Worm (Caenorhabditis elegans) whole organism, L4 larva: Measurements from ENCODE around the gene R07B7.6.
A peak's percentile ranks its signal among the peaks of the same experiment; 100 is the strongest.

Source experiments
- D1046.2 ChIP-seq: fragments of 200-800 bp; sonication (Bioruptor generic); IDR thresholded peaks from 2 replicates; pipeline ENCODE4 v1.3.6; 2022; ENCODE audit warnings: missing genetic modification characterization, missing compliant biosample characterization
- F26F4.8 ChIP-seq: fragments of 200-800 bp; sonication (Bioruptor generic); conservative IDR thresholded peaks from 2 replicates; pipeline ENCODE4 v1.3.6; 2022; ENCODE audit warnings: missing genetic modification characterization, missing compliant biosample characterization
- F44E2.7 ChIP-seq: fragments of 200-800 bp; sonication (Bioruptor generic); IDR thresholded peaks from 2 replicates; pipeline ENCODE4 v2.1.2; 2022; ENCODE audit warnings: missing genetic modification characterization, missing compliant biosample characterization
- T20F7.1 ChIP-seq: fragments of 200-800 bp; sonication (Bioruptor generic); optimal IDR thresholded peaks from 2 replicates; lab custom pipeline; 2018; ENCODE audit warnings: mild to moderate bottlenecking, missing genetic modification characterization, missing compliant biosample characterization
- Y48G9A.11 ChIP-seq: fragments of 200-800 bp; sonication (Bioruptor generic); IDR thresholded peaks from 2 replicates; pipeline ENCODE4 v1.3.6; 2022; ENCODE audit warnings: missing genetic modification reagents, missing genetic modification characterization, missing compliant biosample characterization
- ZK337.2 ChIP-seq: fragments of 200-800 bp; sonication (Bioruptor generic); IDR thresholded peaks from 2 replicates; pipeline ENCODE4 v1.3.6; 2022; ENCODE audit warnings: missing genetic modification reagents, missing genetic modification characterization, missing compliant biosample characterization
- ZK546.5 ChIP-seq, 2 experiments: sonication (generic microtip); optimal IDR thresholded peaks; 2 replicates each; lab custom pipeline; 2017; ENCODE audit warnings: missing biosample characterization in 2 of 2, missing genetic modification characterization in 2 of 2
- ama-1 ChIP-seq: fragments of 150-350 bp; optimal IDR thresholded peaks from 2 replicates; lab custom pipeline; 2014; ENCODE audit warnings: inconsistent platforms, mixed read lengths
- arid-1 ChIP-seq: fragments of 200-800 bp; sonication (Bioruptor generic); conservative IDR thresholded peaks from 2 replicates; pipeline ENCODE4 v1.3.6; 2022; ENCODE audit warnings: missing genetic modification reagents, missing genetic modification characterization, missing compliant biosample characterization
- ceh-28 ChIP-seq: fragments of 150-350 bp; optimal IDR thresholded peaks from 2 replicates; lab custom pipeline; 2014; ENCODE audit warnings: missing biosample characterization, missing genetic modification reagents, missing genetic modification characterization
- ceh-44 ChIP-seq: fragments of 200-800 bp; sonication (Bioruptor generic); IDR thresholded peaks from 2 replicates; pipeline ENCODE4 v1.3.6; 2022; ENCODE audit warnings: missing genetic modification reagents, missing genetic modification characterization, missing compliant biosample characterization
- ceh-62 ChIP-seq: sonication (generic microtip); optimal IDR thresholded peaks from 2 replicates; lab custom pipeline; 2017; ENCODE audit warnings: missing biosample characterization, missing genetic modification characterization
- cey-2 ChIP-seq: sonication (generic microtip); optimal IDR thresholded peaks from 3 replicates; lab custom pipeline; 2017; ENCODE audit warnings: missing genetic modification characterization, mild to moderate bottlenecking, missing compliant biosample characterization, antibody characterized with exemption, borderline replicate concordance; ENCODE audit not compliant: insufficient read depth
- ctbp-1 ChIP-seq: fragments of 200-800 bp; sonication (Bioruptor generic); IDR thresholded peaks from 2 replicates; pipeline ENCODE4 v1.3.6; 2022; ENCODE audit warnings: missing genetic modification reagents, missing genetic modification characterization, missing compliant biosample characterization
- daf-12 ChIP-seq: fragments of 150-350 bp; optimal IDR thresholded peaks from 2 replicates; lab custom pipeline; 2014; ENCODE audit warnings: missing biosample characterization, missing genetic modification reagents, missing genetic modification characterization
- daf-16 ChIP-seq, 3 experiments: sonication (generic microtip); optimal IDR thresholded peaks; 2 replicates each; lab custom pipeline; 2016 to 2017; ENCODE audit warnings: missing genetic modification characterization in 3 of 3, missing genetic modification reagents in 3 of 3, mild to moderate bottlenecking in 2 of 3, missing compliant biosample characterization in 2 of 3, missing biosample characterization in 1 of 3, moderate library complexity in 1 of 3
- dmd-6 ChIP-seq: fragments of 200-800 bp; sonication (Bioruptor generic); IDR thresholded peaks from 2 replicates; pipeline ENCODE4 v1.3.6; 2022; ENCODE audit warnings: missing genetic modification reagents, missing genetic modification characterization, missing compliant biosample characterization
- dve-1 ChIP-seq: sonication (generic microtip); optimal IDR thresholded peaks from 2 replicates; lab custom pipeline; 2017; ENCODE audit warnings: antibody characterized with exemption, mild to moderate bottlenecking, missing genetic modification characterization, missing compliant biosample characterization; ENCODE audit not compliant: insufficient read depth
- hlh-30 ChIP-seq: sonication (generic microtip); optimal IDR thresholded peaks from 2 replicates; lab custom pipeline; 2017; ENCODE audit warnings: antibody characterized with exemption, mild to moderate bottlenecking, missing genetic modification characterization, missing compliant biosample characterization; ENCODE audit not compliant: insufficient read depth
- hmg-1.1 ChIP-seq: fragments of 200-800 bp; sonication (Bioruptor generic); IDR thresholded peaks from 2 replicates; pipeline ENCODE4 v1.3.6; 2022; ENCODE audit warnings: missing genetic modification reagents, missing genetic modification characterization, missing compliant biosample characterization
- lim-7 ChIP-seq: fragments of 200-800 bp; sonication (Bioruptor generic); IDR thresholded peaks from 2 replicates; pipeline ENCODE4 v1.3.6; 2022; ENCODE audit warnings: missing genetic modification characterization, missing compliant biosample characterization
- lin-1 ChIP-seq: fragments of 200-800 bp; sonication (Bioruptor generic); IDR thresholded peaks from 2 replicates; pipeline ENCODE4 v1.3.6; 2022; ENCODE audit warnings: missing genetic modification reagents, missing genetic modification characterization, missing compliant biosample characterization
- lin-13 ChIP-seq: fragments of 150-350 bp; optimal IDR thresholded peaks from 2 replicates; lab custom pipeline; 2014; ENCODE audit warnings: missing biosample characterization, missing genetic modification reagents, missing genetic modification characterization
- lin-29 ChIP-seq: fragments of 200-800 bp; sonication (Bioruptor generic); IDR thresholded peaks from 2 replicates; pipeline ENCODE4 v1.3.6; 2022; ENCODE audit warnings: missing genetic modification reagents, missing genetic modification characterization, missing compliant biosample characterization
- lin-38 ChIP-seq: fragments of 200-800 bp; sonication (Bioruptor generic); IDR thresholded peaks from 2 replicates; pipeline ENCODE4 v1.3.6; 2022; ENCODE audit warnings: missing genetic modification reagents, missing genetic modification characterization, missing compliant biosample characterization
- madf-5 ChIP-seq, 2 experiments: fragments of 200-800 bp; sonication (Bioruptor generic); IDR thresholded peaks; 2 replicates each; pipeline ENCODE4 v1.3.6; 2022; ENCODE audit warnings: missing compliant biosample characterization in 2 of 2, missing genetic modification characterization in 2 of 2
- madf-9 ChIP-seq: fragments of 200-800 bp; sonication (Bioruptor generic); conservative IDR thresholded peaks from 2 replicates; pipeline ENCODE4 v1.3.6; 2022; ENCODE audit warnings: missing genetic modification reagents, missing genetic modification characterization, missing compliant biosample characterization
- mep-1 ChIP-seq: fragments of 150-350 bp; sonication (generic microtip); optimal IDR thresholded peaks from 3 replicates; lab custom pipeline; 2014; ENCODE audit warnings: missing biosample characterization, missing genetic modification characterization
- mes-2 ChIP-seq: sonication (generic microtip); optimal IDR thresholded peaks from 2 replicates; lab custom pipeline; 2016; ENCODE audit warnings: missing genotype, mild to moderate bottlenecking, missing genetic modification characterization, missing compliant biosample characterization; ENCODE audit not compliant: poor library complexity, severe bottlenecking
- nhr-102 ChIP-seq: sonication (generic microtip); optimal IDR thresholded peaks from 2 replicates; lab custom pipeline; 2016; ENCODE audit warnings: mild to moderate bottlenecking, missing genetic modification characterization, moderate library complexity, missing compliant biosample characterization
- nhr-28 ChIP-seq: fragments of 150-350 bp; optimal IDR thresholded peaks from 2 replicates; lab custom pipeline; 2014; ENCODE audit warnings: missing biosample characterization, missing genetic modification characterization
- nhr-6 ChIP-seq: fragments of 150-350 bp; optimal IDR thresholded peaks from 2 replicates; lab custom pipeline; 2014; ENCODE audit warnings: missing biosample characterization, missing genetic modification characterization
- nhr-76 ChIP-seq: fragments of 150-350 bp; optimal IDR thresholded peaks from 2 replicates; lab custom pipeline; 2014; ENCODE audit warnings: missing biosample characterization, missing genetic modification characterization
- nhr-77 ChIP-seq: fragments of 150-350 bp; optimal IDR thresholded peaks from 2 replicates; lab custom pipeline; 2014; ENCODE audit warnings: missing biosample characterization, missing genetic modification characterization
- pqm-1 ChIP-seq: sonication (generic microtip); optimal IDR thresholded peaks from 2 replicates; lab custom pipeline; 2017; ENCODE audit warnings: missing biosample characterization, missing genetic modification characterization
- rbr-2 ChIP-seq: sonication (generic microtip); optimal IDR thresholded peaks from 2 replicates; lab custom pipeline; 2016; ENCODE audit warnings: missing genotype, missing genetic modification characterization, missing compliant biosample characterization
- saeg-2 ChIP-seq: fragments of 200-800 bp; sonication (Bioruptor generic); IDR thresholded peaks from 2 replicates; pipeline ENCODE4 v1.3.6; 2022; ENCODE audit warnings: missing genetic modification reagents, missing genetic modification characterization, missing compliant biosample characterization
- sdz-12 ChIP-seq: fragments of 200-800 bp; sonication (Bioruptor generic); optimal IDR thresholded peaks from 2 replicates; lab custom pipeline; 2018; ENCODE audit warnings: mild to moderate bottlenecking, missing genetic modification characterization, missing compliant biosample characterization
- skn-1 ChIP-seq: fragments of 150-350 bp; optimal IDR thresholded peaks from 2 replicates; lab custom pipeline; 2014; ENCODE audit warnings: missing biosample characterization, missing genetic modification characterization
- snpc-4 ChIP-seq: fragments of 150-350 bp; optimal IDR thresholded peaks from 2 replicates; lab custom pipeline; 2014; ENCODE audit warnings: missing biosample characterization, missing genetic modification characterization
- unc-130 ChIP-seq: sonication (generic microtip); optimal IDR thresholded peaks from 2 replicates; lab custom pipeline; 2016; ENCODE audit warnings: missing genetic modification reagents, missing genetic modification characterization, missing compliant biosample characterization
- unc-39 ChIP-seq: sonication (generic microtip); optimal IDR thresholded peaks from 2 replicates; lab custom pipeline; 2017; ENCODE audit warnings: missing biosample characterization, missing genetic modification characterization
- unc-62 ChIP-seq, 3 experiments: fragments of 150-350 bp in 1 of 3; sonication (generic microtip); optimal IDR thresholded peaks in 2 of 3; peaks in 1 of 3; 1 replicate in 1 of 3; 2 replicates in 2 of 3; lab custom pipeline; 2014 to 2017; ENCODE audit warnings: missing biosample characterization in 3 of 3, missing genetic modification characterization in 3 of 3, missing genetic modification reagents in 3 of 3, missing genotype in 1 of 3
- zfp-2 ChIP-seq: sonication (generic microtip); optimal IDR thresholded peaks from 2 replicates; lab custom pipeline; 2016; ENCODE audit warnings: mild to moderate bottlenecking, missing genetic modification characterization, missing compliant biosample characterization
- zip-2 ChIP-seq: fragments of 150-350 bp; optimal IDR thresholded peaks from 2 replicates; lab custom pipeline; 2014; ENCODE audit warnings: missing biosample characterization, missing genetic modification characterization

Gene R07B7.6

ce11 chrV:12095865-12096264, 21.1 kb upstream of the R07B7.6 start, which contains the start of gene nhr-207 (continued):
- TF ChIP-seq daf-16 (GFP tag; optimal IDR thresholded peaks at IDR 0.05; lab: Kevin White, UChicago) (no peak), daf-16 (tag; optimal IDR thresholded peaks at IDR 0.05; lab: Kevin White, UChicago) (peak; percentile 51)
- TF ChIP-seq, all 104 proteins: peak for 9

DNA sequence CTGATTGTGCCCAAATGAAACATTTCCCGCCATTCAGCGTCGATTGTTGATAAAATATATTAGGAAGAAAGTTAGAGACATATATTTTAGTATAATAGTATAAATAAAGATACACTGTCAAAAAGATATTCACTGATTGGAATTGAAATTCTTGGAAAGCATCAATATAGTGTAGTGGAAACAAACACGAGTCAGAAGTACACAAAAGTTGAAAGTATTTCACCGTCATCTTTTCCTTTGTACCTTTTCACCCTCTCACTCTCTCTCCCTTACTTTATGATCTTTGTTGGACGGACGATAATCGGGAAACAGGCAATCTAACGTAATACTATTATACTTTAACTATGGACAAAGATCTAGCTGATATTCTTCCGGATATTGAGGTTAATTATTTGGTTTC, 19.2 kb upstream of the R07B7.6 start, which contains the start of gene nhr-208:
TSS of gene nhr-208 (plus strand) at position 288 of the 400 bp plus-strand sequence.
- no peak for TF ChIP-seq ama-1 (lab: Kevin White, UChicago)
- peak; percentile 5 for TF ChIP-seq nhr-102 (tag; lab: Kevin White, UChicago)
- no peak for TF ChIP-seq daf-16 (GFP tag; optimal IDR thresholded peaks at IDR 0.05; lab: Kevin White, UChicago)
- peak; percentile 56 for TF ChIP-seq daf-16 (tag; optimal IDR thresholded peaks at IDR 0.05; lab: Kevin White, UChicago)
- peak; percentile 62 for TF ChIP-seq nhr-28 (tag; lab: Kevin White, UChicago)
- TF ChIP-seq dve-1 (tag; lab: Kevin White, UChicago): peak; percentile 15
- peak; percentile 13 for TF ChIP-seq hlh-30
- TF ChIP-seq dmd-6 (GFP tag; lab: Robert Waterston, UW): 0 out of 2 replicates have a peak, but pooled peaks have one; percentile 18
- no peak for TF ChIP-seq ceh-44 (GFP tag; lab: Robert Waterston, UW)

ce11 chrV:12091759-12092158, 17.0 kb upstream of the R07B7.6 start, which contains the start of gene nhr-206:
Gene nhr-206 (plus strand): TSS chrV:12092006.
- TF ChIP-seq F26F4.8 (GFP tag; lab: Robert Waterston, UW): no peak
- TF ChIP-seq daf-16 (GFP tag; optimal IDR thresholded peaks at IDR 0.05; lab: Kevin White, UChicago): no peak
- TF ChIP-seq daf-16 (tag; optimal IDR thresholded peaks at IDR 0.05; lab: Kevin White, UChicago): peak; percentile 84
- no peak for TF ChIP-seq ceh-28
- TF ChIP-seq cey-2 (tag; lab: Kevin White, UChicago): no peak
- TF ChIP-seq ZK546.5 (tag; optimal IDR thresholded peaks at IDR 0.05; lab: Kevin White, UChicago): no peak
- peak; percentile 42 for TF ChIP-seq nhr-77 (tag; lab: Kevin White, UChicago)
- peak; percentile 74 for TF ChIP-seq dmd-6 (GFP tag; lab: Robert Waterston, UW)
- no peak for TF ChIP-seq unc-130 (GFP tag; lab: Kevin White, UChicago)
- peak; percentile 51 for TF ChIP-seq dve-1 (tag; lab: Kevin White, UChicago)
- no peak for TF ChIP-seq sdz-12 (GFP tag; lab: Kevin White, UChicago)
- TF ChIP-seq unc-62 (GFP tag; optimal IDR thresholded peaks at IDR 0.05 in 1 of 2; lab: Kevin White, UChicago): peak in 1 of 2 experiments; percentile 98
- no peak for TF ChIP-seq unc-62 (tag; optimal IDR thresholded peaks at IDR 0.05; lab: Kevin White, UChicago)
- TF ChIP-seq rbr-2 (tag; lab: Kevin White, UChicago): no peak
- no peak for TF ChIP-seq T20F7.1 (GFP tag; lab: Kevin White, UChicago)
- TF ChIP-seq saeg-2 (GFP tag; lab: Robert Waterston, UW): no peak
- no peak for TF ChIP-seq ceh-62 (tag; lab: Kevin White, UChicago)
- TF ChIP-seq F44E2.7 (GFP tag; lab: Robert Waterston, UW): no peak
- TF ChIP-seq mes-2 (tag; lab: Kevin White, UChicago): no peak
- no peak for TF ChIP-seq hmg-1.1 (GFP tag; lab: Robert Waterston, UW)
- TF ChIP-seq D1046.2 (GFP tag; lab: Robert Waterston, UW): no peak
- TF ChIP-seq lin-38 (GFP tag; lab: Robert Waterston, UW): no peak
- no peak for TF ChIP-seq lim-7 (GFP tag; lab: Robert Waterston, UW)
- TF ChIP-seq lin-13 (GFP tag; lab: Kevin White, UChicago): no peak
- no peak for TF ChIP-seq zip-2 (tag; lab: Kevin White, UChicago)
- TF ChIP-seq madf-5 (GFP tag; IDR thresholded peaks at IDR 0.05; lab: Robert Waterston, UW): no peak
- TF ChIP-seq snpc-4 (tag; lab: Kevin White, UChicago): no peak
- peak; percentile 79 for TF ChIP-seq nhr-6
- TF ChIP-seq lin-29 (GFP tag; lab: Robert Waterston, UW): no peak
- TF ChIP-seq Y48G9A.11 (GFP tag; lab: Robert Waterston, UW): no peak
- peak; percentile 44 for TF ChIP-seq mep-1
- TF ChIP-seq ZK337.2 (GFP tag; lab: Robert Waterston, UW): no peak
- no peak for TF ChIP-seq lin-1 (GFP tag; lab: Robert Waterston, UW)
- TF ChIP-seq ctbp-1 (GFP tag; lab: Robert Waterston, UW): no peak
- no peak for TF ChIP-seq arid-1 (GFP tag; lab: Robert Waterston, UW)
- TF ChIP-seq nhr-76: no peak
- no peak for TF ChIP-seq daf-12 (tag; lab: Kevin White, UChicago)
- no peak for TF ChIP-seq skn-1 (tag; lab: Kevin White, UChicago)
- TF ChIP-seq madf-9 (GFP tag; lab: Robert Waterston, UW): no peak
- TF ChIP-seq unc-39 (tag; lab: Kevin White, UChicago): no peak
- TF ChIP-seq pqm-1: peak; percentile 52
- TF ChIP-seq zfp-2: no peak
